Worm (Caenorhabditis elegans) whole organism, L3 larva: ENCODE measurements around the gene srn-1.

Experiments used
- ceh-82 ChIP-seq: fragments of 150-350 bp; optimal IDR thresholded peaks from 2 replicates; lab custom pipeline; 2014; ENCODE audit warnings: missing biosample characterization, missing genetic modification characterization
- egl-5 ChIP-seq: fragments of 150-350 bp; optimal IDR thresholded peaks from 2 replicates; lab custom pipeline; 2017; ENCODE audit warnings: missing biosample characterization, missing genetic modification reagents, missing genetic modification characterization, inconsistent platforms
- lin-15B ChIP-seq: fragments of 150-350 bp; optimal IDR thresholded peaks from 2 replicates; lab custom pipeline; 2014; ENCODE audit warnings: missing biosample characterization, missing genetic modification characterization
- nhr-12 ChIP-seq: fragments of 150-350 bp; optimal IDR thresholded peaks from 2 replicates; lab custom pipeline; 2014; ENCODE audit warnings: missing biosample characterization, missing genetic modification characterization
- unc-62 ChIP-seq: fragments of 150-350 bp; sonication (generic microtip); optimal IDR thresholded peaks from 4 replicates; lab custom pipeline; 2014; ENCODE audit warnings: missing biosample characterization, missing genetic modification reagents, missing genetic modification characterization
- zag-1 ChIP-seq: fragments of 150-350 bp; optimal IDR thresholded peaks from 2 replicates; lab custom pipeline; 2014; ENCODE audit warnings: missing biosample characterization, missing genetic modification characterization
- ztf-11 ChIP-seq: fragments of 150-350 bp; optimal IDR thresholded peaks from 2 replicates; lab custom pipeline; 2014; ENCODE audit warnings: missing biosample characterization, missing genetic modification characterization

- TF ChIP-seq zag-1 (tag; lab: Kevin White, UChicago) (no peak), ceh-82 (tag; lab: Kevin White, UChicago) (no peak), ztf-11 (tag; lab: Kevin White, UChicago) (no peak), lin-15B (no peak), egl-5 (no peak), nhr-12 (no peak), unc-62 (GFP tag; lab: Kevin White, UChicago) (no peak)
These were observed 37.1 kb downstream of the srn-1 start for ce11 chrV:6249135-6249534.
